Fruit fly (Drosophila melanogaster) whole organism, embryonic: ENCODE measurements around the gene Rlb1.

Experiments used
- ATbp ChIP-seq: fragments of 200-800 bp; sonication (Bioruptor generic); optimal IDR thresholded peaks from 2 replicates; lab custom pipeline; 2017; ENCODE audit warnings: missing biosample characterization, mild to moderate bottlenecking, missing genetic modification characterization, missing genetic modification reagents
- Asciz ChIP-seq: fragments of 200-800 bp; sonication (Bioruptor generic); optimal IDR thresholded peaks from 2 replicates; lab custom pipeline; 2017; ENCODE audit warnings: missing biosample characterization, mild to moderate bottlenecking, missing genetic modification characterization, missing genetic modification reagents
- Atf3 ChIP-seq: fragments of 200-800 bp; sonication (Bioruptor generic); optimal IDR thresholded peaks from 3 replicates; lab custom pipeline; 2016; ENCODE audit warnings: missing biosample characterization, missing genetic modification characterization
- CG11696 ChIP-seq: fragments of 200-800 bp; sonication (Bioruptor generic); IDR thresholded peaks from 2 replicates; pipeline ENCODE4 v1.3.6; 2022; ENCODE audit warnings: missing biosample characterization, missing genetic modification characterization
- CG12071 ChIP-seq: fragments of 200-800 bp; sonication (Bioruptor generic); optimal IDR thresholded peaks from 3 replicates; lab custom pipeline; 2018; ENCODE audit warnings: missing biosample characterization, mild to moderate bottlenecking, missing genetic modification characterization
- CG12219 ChIP-seq: fragments of 200-800 bp; sonication (Bioruptor generic); optimal IDR thresholded peaks from 3 replicates; lab custom pipeline; 2018; ENCODE audit warnings: missing biosample characterization, mild to moderate bottlenecking, missing genetic modification characterization
- CG17359 ChIP-seq: fragments of 200-800 bp; sonication (Bioruptor generic); optimal IDR thresholded peaks from 3 replicates; lab custom pipeline; 2018; ENCODE audit warnings: missing biosample characterization, mild to moderate bottlenecking, missing genetic modification characterization, moderate library complexity
- CG17385 ChIP-seq: fragments of 200-800 bp; sonication (Bioruptor generic); optimal IDR thresholded peaks from 3 replicates; lab custom pipeline; 2018; ENCODE audit warnings: missing biosample characterization, mild to moderate bottlenecking, missing genetic modification characterization
- CG17568 ChIP-seq: fragments of 200-800 bp; sonication (Bioruptor generic); optimal IDR thresholded peaks from 2 replicates; lab custom pipeline; 2018; ENCODE audit warnings: missing biosample characterization, mild to moderate bottlenecking, missing genetic modification characterization, moderate library complexity
- CG2678 ChIP-seq: fragments of 200-800 bp; sonication (Bioruptor generic); optimal IDR thresholded peaks from 3 replicates; lab custom pipeline; 2019; ENCODE audit warnings: missing biosample characterization, mild to moderate bottlenecking, missing genetic modification characterization, moderate library complexity
- CG32772 ChIP-seq: fragments of 200-800 bp; sonication (Bioruptor generic); IDR thresholded peaks from 2 replicates; pipeline ENCODE4 v1.3.6; 2022; ENCODE audit warnings: missing biosample characterization, missing genetic modification characterization
- CG3281 ChIP-seq: fragments of 200-800 bp; sonication (Bioruptor generic); optimal IDR thresholded peaks from 3 replicates; lab custom pipeline; 2017; ENCODE audit warnings: missing biosample characterization, mild to moderate bottlenecking, missing genetic modification characterization
- CG3847 ChIP-seq: fragments of 200-800 bp; sonication (Bioruptor generic); IDR thresholded peaks from 2 replicates; pipeline ENCODE4 v1.3.6; 2022; ENCODE audit warnings: missing biosample characterization, missing genetic modification characterization
- CG8281 ChIP-seq: fragments of 200-800 bp; sonication (Bioruptor generic); optimal IDR thresholded peaks from 2 replicates; lab custom pipeline; 2018; ENCODE audit warnings: missing biosample characterization, mild to moderate bottlenecking, missing genetic modification characterization, moderate library complexity
- Dad ChIP-seq: fragments of 200-800 bp; sonication (Bioruptor generic); optimal IDR thresholded peaks from 3 replicates; lab custom pipeline; 2016; ENCODE audit warnings: missing biosample characterization, missing genetic modification characterization
- Dek ChIP-seq: fragments of 200-800 bp; sonication (Bioruptor generic); optimal IDR thresholded peaks from 3 replicates; lab custom pipeline; 2019; ENCODE audit warnings: missing biosample characterization, mild to moderate bottlenecking, missing genetic modification characterization, moderate library complexity
- Ets65A ChIP-seq: fragments of 200-800 bp; sonication (Bioruptor generic); peaks from one replicate; lab custom pipeline; 2016; ENCODE audit warnings: missing biosample characterization, missing genetic modification characterization
- Gug ChIP-seq: fragments of 200-800 bp; sonication (Bioruptor generic); IDR thresholded peaks from 4 replicates; pipeline ENCODE4 v1.3.6; 2022; ENCODE audit warnings: missing biosample characterization, missing genetic modification characterization
- HHEX ChIP-seq: fragments of 200-800 bp; sonication (Bioruptor generic); optimal IDR thresholded peaks from 3 replicates; lab custom pipeline; 2017; ENCODE audit warnings: missing biosample characterization, mild to moderate bottlenecking, missing genetic modification characterization, missing genetic modification reagents
- HLH4C ChIP-seq: fragments of 200-800 bp; sonication (Bioruptor generic); IDR thresholded peaks from 3 replicates; pipeline ENCODE4 v1.3.6; 2022; ENCODE audit warnings: missing biosample characterization, missing genetic modification characterization; ENCODE audit not compliant: partially characterized antibody
- Jarid2 ChIP-seq: fragments of 200-800 bp; sonication (Bioruptor generic); optimal IDR thresholded peaks from 3 replicates; lab custom pipeline; 2017; ENCODE audit warnings: mild to moderate bottlenecking, missing biosample characterization, missing genetic modification reagents, missing genetic modification characterization
- Med ChIP-seq: fragments of 200-800 bp; sonication (Bioruptor generic); peaks from one replicate; lab custom pipeline; 2016; ENCODE audit warnings: missing biosample characterization, missing genetic modification characterization, mild to moderate bottlenecking, inconsistent platforms, moderate library complexity
- Nf-YA ChIP-seq: fragments of 200-800 bp; sonication (Bioruptor generic); IDR thresholded peaks from 2 replicates; pipeline ENCODE4 v1.3.6; 2022; ENCODE audit warnings: missing biosample characterization, missing genetic modification characterization
- Nf-YB ChIP-seq: fragments of 200-800 bp; sonication (Bioruptor generic); optimal IDR thresholded peaks from 3 replicates; lab custom pipeline; 2019; ENCODE audit warnings: missing biosample characterization, mild to moderate bottlenecking, missing genetic modification characterization, moderate library complexity
- NfI ChIP-seq: fragments of 200-800 bp; sonication (Bioruptor generic); optimal IDR thresholded peaks from 3 replicates; lab custom pipeline; 2018; ENCODE audit warnings: missing biosample characterization, mild to moderate bottlenecking, missing genetic modification characterization, moderate library complexity
- PHDP ChIP-seq: fragments of 200-800 bp; sonication (Bioruptor generic); optimal IDR thresholded peaks from 3 replicates; lab custom pipeline; 2018; ENCODE audit warnings: missing biosample characterization, mild to moderate bottlenecking, missing genetic modification characterization, moderate library complexity
- Pdp1 ChIP-seq, 2 experiments: fragments of 200-800 bp; sonication (Bioruptor generic); optimal IDR thresholded peaks; 3 replicates each; lab custom pipeline; 2016; ENCODE audit warnings: missing biosample characterization in 2 of 2, missing genetic modification characterization in 2 of 2, mild to moderate bottlenecking in 1 of 2, moderate library complexity in 1 of 2
- Sox100B ChIP-seq: fragments of 200-800 bp; sonication (Bioruptor generic); optimal IDR thresholded peaks from 3 replicates; lab custom pipeline; 2018; ENCODE audit warnings: missing biosample characterization, mild to moderate bottlenecking, missing genetic modification characterization
- Spps ChIP-seq: fragments of 200-800 bp; sonication (Bioruptor generic); optimal IDR thresholded peaks from 2 replicates; lab custom pipeline; 2018; ENCODE audit warnings: missing biosample characterization, mild to moderate bottlenecking, missing genetic modification characterization
- ab ChIP-seq: fragments of 200-800 bp; sonication (Bioruptor generic); optimal IDR thresholded peaks from 2 replicates; lab custom pipeline; 2016; ENCODE audit warnings: missing biosample characterization, missing genetic modification characterization
- az2 ChIP-seq: fragments of 200-800 bp; sonication (Bioruptor generic); optimal IDR thresholded peaks from 3 replicates; lab custom pipeline; 2016; ENCODE audit warnings: missing biosample characterization, missing genetic modification characterization
- cg ChIP-seq: fragments of 200-800 bp; sonication (Bioruptor generic); optimal IDR thresholded peaks from 3 replicates; lab custom pipeline; 2019; ENCODE audit warnings: missing biosample characterization, mild to moderate bottlenecking, missing genetic modification characterization, moderate library complexity
- chinmo ChIP-seq: fragments of 200-800 bp; sonication (Bioruptor generic); IDR thresholded peaks from 4 replicates; pipeline ENCODE4 v1.3.6; 2022; ENCODE audit warnings: missing biosample characterization, missing genetic modification characterization; ENCODE audit not compliant: partially characterized antibody
- cwo ChIP-seq: fragments of 200-800 bp; sonication (Bioruptor generic); optimal IDR thresholded peaks from 3 replicates; lab custom pipeline; 2017; ENCODE audit warnings: missing biosample characterization, missing genetic modification characterization, mild to moderate bottlenecking, moderate library complexity, missing genetic modification reagents
- da ChIP-seq: fragments of 200-800 bp; sonication (Bioruptor generic); optimal IDR thresholded peaks from 2 replicates; lab custom pipeline; 2016; ENCODE audit warnings: missing biosample characterization, missing genetic modification characterization
- exex ChIP-seq: fragments of 200-800 bp; sonication (Bioruptor generic); optimal IDR thresholded peaks from 4 replicates; lab custom pipeline; 2018; ENCODE audit warnings: missing biosample characterization, mild to moderate bottlenecking, missing genetic modification characterization, moderate library complexity
- fd64A ChIP-seq: fragments of 200-800 bp; sonication (Bioruptor generic); optimal IDR thresholded peaks from 3 replicates; lab custom pipeline; 2018; ENCODE audit warnings: missing biosample characterization, mild to moderate bottlenecking, missing genetic modification characterization
- fru ChIP-seq: fragments of >200 bp; optimal IDR thresholded peaks from 2 replicates; lab custom pipeline; 2017
- kni ChIP-seq: fragments of 200-800 bp; sonication (Bioruptor generic); optimal IDR thresholded peaks from 3 replicates; lab custom pipeline; 2017; ENCODE audit warnings: mild to moderate bottlenecking, missing biosample characterization, missing genetic modification reagents, missing genetic modification characterization
- lab ChIP-seq: fragments of 200-800 bp; sonication (Bioruptor generic); optimal IDR thresholded peaks from 3 replicates; lab custom pipeline; 2017; ENCODE audit warnings: missing biosample characterization, missing genetic modification characterization, mild to moderate bottlenecking, moderate library complexity, missing genetic modification reagents
- p53 ChIP-seq: fragments of 200-800 bp; sonication (Bioruptor generic); optimal IDR thresholded peaks from 2 replicates; lab custom pipeline; 2016; ENCODE audit warnings: missing biosample characterization, missing genetic modification characterization
- pzg ChIP-seq: fragments of 200-800 bp; sonication (Bioruptor generic); optimal IDR thresholded peaks from 3 replicates; lab custom pipeline; 2018; ENCODE audit warnings: missing biosample characterization, mild to moderate bottlenecking, missing genetic modification characterization, moderate library complexity
- run ChIP-seq: fragments of 200-800 bp; sonication (Bioruptor generic); optimal IDR thresholded peaks from 3 replicates; lab custom pipeline; 2018; ENCODE audit warnings: missing biosample characterization, mild to moderate bottlenecking, missing genetic modification characterization
- sd ChIP-seq: fragments of 200-800 bp; sonication (Bioruptor generic); optimal IDR thresholded peaks from 3 replicates; lab custom pipeline; 2018; ENCODE audit warnings: missing biosample characterization, mild to moderate bottlenecking, missing genetic modification characterization, moderate library complexity
- sens ChIP-seq: fragments of 200-800 bp; sonication (Bioruptor generic); peaks from one replicate; lab custom pipeline; 2016; ENCODE audit warnings: missing biosample characterization, missing genetic modification characterization
- seq ChIP-seq: fragments of 200-800 bp; sonication (Bioruptor generic); IDR thresholded peaks from 2 replicates; pipeline ENCODE4 v1.3.6; 2022; ENCODE audit warnings: missing biosample characterization, missing genetic modification characterization
- sug ChIP-seq: fragments of 200-800 bp; optimal IDR thresholded peaks from 2 replicates; lab custom pipeline; 2019; ENCODE audit warnings: missing biosample characterization, mild to moderate bottlenecking, missing genetic modification characterization, moderate library complexity
- unpg ChIP-seq: fragments of 200-800 bp; sonication (Bioruptor generic); optimal IDR thresholded peaks from 3 replicates; lab custom pipeline; 2018; ENCODE audit warnings: missing biosample characterization, mild to moderate bottlenecking, missing genetic modification characterization, moderate library complexity
- vnd ChIP-seq: fragments of 200-800 bp; sonication (Bioruptor generic); IDR thresholded peaks from 3 replicates; pipeline ENCODE4 v1.3.6; 2022; ENCODE audit warnings: missing biosample characterization, missing genetic modification characterization; ENCODE audit not compliant: partially characterized antibody
- zen2 ChIP-seq: fragments of 200-800 bp; sonication (Bioruptor generic); IDR thresholded peaks from 3 replicates; pipeline ENCODE4 v1.3.6; 2022; ENCODE audit warnings: missing biosample characterization, missing genetic modification characterization; ENCODE audit not compliant: partially characterized antibody

The Rlb1 gene

dm6 chr3R:9529913-9530312 lies 16.8 kb downstream of the Rlb1 start:
- peak; percentile 14 for TF ChIP-seq Nf-YB (GFP tag; lab: Kevin White, UChicago)
- TF ChIP-seq Pdp1 (GFP tag; optimal IDR thresholded peaks at IDR 0.05; lab: Kevin White, UChicago) = peak in 1 of 2 experiments; percentile 60
- peak; percentile 7 for TF ChIP-seq CG3281
- TF ChIP-seq CG17385 (GFP tag; lab: Kevin White, UChicago) = peak; percentile 16
- no peak for TF ChIP-seq Dad
- 0 out of 4 replicates have a peak, but pooled peaks have one; percentile 32 for TF ChIP-seq chinmo (GFP tag; lab: Robert Waterston, UW)
- no peak for TF ChIP-seq Nf-YA (GFP tag; lab: Robert Waterston, UW)
- peak; percentile 37 for TF ChIP-seq CG17568 (GFP tag; lab: Kevin White, UChicago)
- peak; percentile 5 for TF ChIP-seq sd (tag; lab: Kevin White, UChicago)
- peak; percentile 1 for TF ChIP-seq PHDP (tag; lab: Kevin White, UChicago)
- TF ChIP-seq vnd (GFP tag; lab: Robert Waterston, UW) = no peak
- peak; percentile 30 for TF ChIP-seq Asciz (GFP tag; lab: Kevin White, UChicago)
- TF ChIP-seq CG12219 = peak; percentile 12
- TF ChIP-seq da (GFP tag; lab: Kevin White, UChicago) = no peak
- peak; percentile 34 for TF ChIP-seq run
- TF ChIP-seq NfI (GFP tag; lab: Kevin White, UChicago) = peak; percentile 10
- TF ChIP-seq Ets65A (GFP tag; lab: Kevin White, UChicago) = peak; percentile 80
- TF ChIP-seq Spps (tag; lab: Kevin White, UChicago) = peak; percentile 1
- peak; percentile 15 for TF ChIP-seq cg (GFP tag; lab: Kevin White, UChicago)
- no peak for TF ChIP-seq Atf3
- peak; percentile 74 for TF ChIP-seq Med
- peak; percentile 8 for TF ChIP-seq CG2678 (tag; lab: Kevin White, UChicago)
- peak; percentile 51 for TF ChIP-seq cwo (GFP tag; lab: Kevin White, UChicago)
- TF ChIP-seq lab = peak; percentile 6
- no peak for TF ChIP-seq p53 (GFP tag; lab: Kevin White, UChicago)
- no peak for TF ChIP-seq pzg (GFP tag; lab: Kevin White, UChicago)
- TF ChIP-seq kni (GFP tag; lab: Kevin White, UChicago) = peak; percentile 26
- TF ChIP-seq CG12071 (GFP tag; lab: Kevin White, UChicago) = peak; percentile 55
- peak; percentile 37 for TF ChIP-seq sens
- peak; percentile 36 for TF ChIP-seq fd64A (GFP tag; lab: Kevin White, UChicago)
- TF ChIP-seq ATbp = peak; percentile 32
- TF ChIP-seq Dek (tag; lab: Kevin White, UChicago) = peak; percentile 3
- TF ChIP-seq CG17359 (tag; lab: Kevin White, UChicago) = peak; percentile 14
- TF ChIP-seq CG32772 (GFP tag; lab: Robert Waterston, UW) = no peak
- TF ChIP-seq sug = peak; percentile 5
- TF ChIP-seq Sox100B = peak; percentile 2

DNA sequence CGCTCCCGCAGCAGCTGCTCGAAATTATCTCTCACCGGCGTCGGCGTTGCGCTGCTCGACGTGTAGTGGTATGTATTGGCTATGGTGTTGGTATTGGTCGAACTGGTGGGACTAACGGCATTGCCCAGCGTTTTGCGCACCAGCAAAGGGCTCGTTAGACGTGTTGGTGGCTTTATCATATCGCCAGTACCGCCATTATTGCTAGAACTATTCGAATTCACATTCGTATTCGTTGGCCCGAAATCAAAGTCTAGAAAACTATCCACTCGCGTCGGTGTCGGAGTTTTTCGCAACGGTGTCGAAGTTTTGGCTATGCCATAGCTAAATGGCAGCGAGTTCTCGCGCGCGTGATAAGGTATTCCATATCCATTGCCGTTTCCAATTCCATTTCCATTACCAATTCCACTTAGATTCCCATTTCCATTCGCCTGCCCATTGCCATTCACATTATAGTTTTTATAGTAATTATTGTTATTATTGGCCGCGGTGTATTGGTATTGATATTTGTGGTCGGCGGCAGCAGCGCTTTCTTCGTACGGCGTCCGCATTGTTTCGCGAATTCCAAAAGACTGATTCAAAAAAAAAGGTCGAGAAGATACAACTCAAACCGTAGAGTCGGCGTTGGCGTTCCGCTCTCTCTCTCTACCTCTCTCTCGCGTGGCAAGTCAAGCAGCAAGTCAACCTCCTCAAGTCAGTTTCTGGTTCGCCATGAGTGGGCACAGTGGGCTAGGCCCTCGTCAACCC lies 19.5 kb downstream of the Rlb1 start, which contains the start of gene by:
Gene by (minus strand): TSS at position 575 of the 744 bp plus-strand sequence.
- TF ChIP-seq cg (GFP tag; lab: Kevin White, UChicago) (peak; percentile 47), CG3847 (GFP tag; lab: Robert Waterston, UW) (no peak), HHEX (GFP tag; lab: Kevin White, UChicago) (no peak), seq (GFP tag; lab: Robert Waterston, UW) (no peak), zen2 (GFP tag; lab: Robert Waterston, UW) (peak; percentile 49; the same call in 1 of the 3 replicates), unpg (GFP tag; lab: Kevin White, UChicago) (no peak), HLH4C (GFP tag; lab: Robert Waterston, UW) (0 out of 3 replicates have a peak, but pooled peaks have one; percentile 12), ab (GFP tag; lab: Kevin White, UChicago) (no peak), exex (peak; percentile 76), CG11696 (GFP tag; lab: Robert Waterston, UW) (no peak), CG8281 (no peak), Jarid2 (GFP tag; lab: Kevin White, UChicago) (peak; percentile 71), az2 (GFP tag; lab: Kevin White, UChicago) (no peak), fru (lab: Kevin White, UChicago) (no peak), Gug (GFP tag; lab: Robert Waterston, UW) (no peak)
